Worm (Caenorhabditis elegans) whole organism, L4/young adult: ENCODE measurements around the gene idpc-1.
A peak's percentile ranks its signal among the peaks of the same experiment; 100 is the strongest.

ENCODE experiments used
- W03F9.2 ChIP-seq: fragments of 150-350 bp; optimal IDR thresholded peaks from 2 replicates; lab custom pipeline; 2014; ENCODE audit warnings: missing biosample characterization, missing genetic modification characterization
- dao-5 ChIP-seq: sonication (generic microtip); optimal IDR thresholded peaks from 2 replicates; lab custom pipeline; 2016; ENCODE audit warnings: missing genotype, missing genetic modification characterization, moderate library complexity, missing compliant biosample characterization
- him-1 ChIP-seq: sonication (generic microtip); optimal IDR thresholded peaks from 2 replicates; lab custom pipeline; 2016; ENCODE audit warnings: missing genotype, missing genetic modification reagents, missing genetic modification characterization, missing compliant biosample characterization

The idpc-1 gene

DNA sequence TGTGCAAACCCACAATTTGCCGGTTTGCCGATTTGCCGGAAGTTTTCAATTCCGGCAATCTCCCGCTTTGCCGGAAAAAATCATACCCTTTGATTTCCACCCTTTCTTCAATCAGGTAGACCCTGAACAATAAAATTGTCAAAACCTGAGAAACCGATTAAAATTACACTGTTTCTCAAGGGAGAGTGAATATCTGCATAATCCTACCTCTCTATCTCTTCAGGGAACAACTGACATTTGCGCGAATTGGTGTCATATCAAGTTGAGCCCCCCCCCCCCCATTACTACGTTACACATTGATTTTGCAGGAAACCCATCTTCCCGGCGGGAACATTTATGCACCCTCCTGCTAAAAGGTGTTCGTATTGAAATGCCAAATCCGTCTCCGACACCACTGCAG is 16.6 kb upstream of the idpc-1 start, which contains the start of gene twk-31:
TSS of gene twk-31 (plus strand) at position 301 of the 400 bp plus-strand sequence.
- TF ChIP-seq him-1 (tag; lab: Kevin White, UChicago) (no peak), W03F9.2 (no peak), dao-5 (tag; lab: Kevin White, UChicago) (no peak)

DNA sequence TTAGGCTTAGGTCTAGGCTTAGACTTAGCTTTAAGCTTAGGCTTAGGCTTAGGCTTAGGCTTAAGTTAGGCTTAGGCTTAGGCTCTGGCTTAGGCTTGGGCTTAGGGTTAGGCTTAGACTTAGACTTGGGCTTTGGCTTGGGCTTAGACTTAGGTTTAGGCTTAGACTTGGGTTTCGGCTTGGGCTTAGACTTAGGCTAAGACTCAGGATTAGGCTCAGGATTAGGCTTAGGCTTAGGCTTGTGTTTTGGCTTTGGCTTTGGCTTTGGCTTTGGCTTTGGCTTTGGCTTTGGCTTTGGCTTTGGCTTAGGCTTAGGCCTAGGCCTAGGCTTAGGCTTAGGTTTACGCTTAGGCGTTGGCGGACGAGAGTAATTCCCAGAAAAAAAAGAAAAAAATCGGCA is 7.5 kb upstream of the idpc-1 start:
- TF ChIP-seq him-1 (tag; lab: Kevin White, UChicago) (no peak), dao-5 (tag; lab: Kevin White, UChicago) (no peak), W03F9.2 (no peak)

DNA sequence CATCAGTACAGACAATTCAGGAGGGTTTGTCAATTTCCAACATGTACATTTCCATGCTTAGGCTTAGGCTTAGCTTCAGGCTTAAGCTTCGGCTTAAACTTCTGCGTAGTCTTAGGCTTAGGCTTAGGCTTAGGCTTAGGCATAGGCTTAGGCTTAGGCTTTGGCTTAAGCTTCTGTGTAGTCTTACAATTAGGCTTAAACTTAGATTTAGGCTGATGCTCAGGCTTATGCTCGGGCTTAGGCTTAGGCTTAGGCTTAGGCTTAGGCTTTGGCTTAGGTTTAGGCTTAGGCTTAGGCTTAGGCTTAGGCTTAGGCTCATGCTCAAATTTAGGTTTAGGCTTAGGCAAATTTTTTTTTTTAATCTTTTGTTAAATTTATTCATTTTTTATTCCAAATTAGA is 2.2 kb upstream of the idpc-1 start:
- TF ChIP-seq dao-5 (tag; lab: Kevin White, UChicago) (no peak), W03F9.2 (no peak), him-1 (tag; lab: Kevin White, UChicago) (no peak)

DNA sequence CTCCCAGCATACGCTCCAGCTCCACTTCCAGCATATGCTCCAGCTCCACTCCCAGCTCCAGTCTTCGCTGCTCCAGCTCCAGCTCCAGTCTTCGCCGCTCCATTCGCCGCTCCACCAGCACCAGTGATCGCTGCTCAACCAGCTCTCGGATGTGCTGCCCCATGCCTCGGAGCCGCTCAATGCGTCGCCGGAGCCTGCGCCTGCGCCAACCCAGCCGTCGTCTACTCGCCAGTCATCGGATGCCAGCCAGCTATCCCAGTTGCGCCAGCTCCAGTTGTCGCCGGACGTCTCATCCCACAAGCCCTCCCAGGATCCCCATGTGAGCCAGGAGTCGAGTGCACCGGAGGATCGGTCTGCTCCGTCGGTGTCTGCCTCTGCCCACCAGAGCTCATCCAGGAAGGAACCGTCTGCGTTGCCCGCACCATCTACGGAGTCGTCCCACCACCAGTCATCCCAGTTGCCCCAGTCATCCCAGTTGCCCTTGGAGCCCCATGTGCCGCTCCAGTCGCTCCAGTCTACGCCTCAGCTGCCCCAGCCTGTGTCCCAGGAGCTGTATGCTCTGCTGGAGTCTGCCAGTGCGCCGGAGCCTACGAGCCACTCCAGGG is 644 bp downstream of the idpc-1 start:
- no peak for TF ChIP-seq dao-5 (tag; lab: Kevin White, UChicago)

DNA sequence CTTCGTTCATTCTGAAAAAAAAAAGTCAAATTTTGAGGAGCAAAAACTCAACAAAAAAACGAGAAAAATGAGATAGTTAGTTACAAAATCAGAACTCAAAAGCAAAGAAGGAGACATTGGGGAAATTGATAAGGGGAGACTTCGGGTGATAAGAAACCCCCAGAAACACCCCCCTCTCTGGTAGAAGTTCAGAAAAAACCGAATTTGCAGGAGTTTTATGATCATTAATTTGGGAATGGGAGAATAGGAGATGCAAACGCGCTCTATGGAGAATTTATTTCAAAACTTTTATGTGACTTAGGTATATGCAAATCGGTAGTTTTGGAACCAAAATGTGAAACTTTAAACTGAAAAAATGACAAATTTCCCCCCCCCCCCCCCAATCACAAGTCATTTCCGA is 15.6 kb downstream of the idpc-1 start, which contains the start of gene sbp-1:
TSS of gene sbp-1 (minus strand) at position 11 of the 400 bp plus-strand sequence.
- no peak for TF ChIP-seq dao-5 (tag; lab: Kevin White, UChicago)
- TF ChIP-seq him-1 (tag; lab: Kevin White, UChicago) = no peak
- no peak for TF ChIP-seq W03F9.2

DNA sequence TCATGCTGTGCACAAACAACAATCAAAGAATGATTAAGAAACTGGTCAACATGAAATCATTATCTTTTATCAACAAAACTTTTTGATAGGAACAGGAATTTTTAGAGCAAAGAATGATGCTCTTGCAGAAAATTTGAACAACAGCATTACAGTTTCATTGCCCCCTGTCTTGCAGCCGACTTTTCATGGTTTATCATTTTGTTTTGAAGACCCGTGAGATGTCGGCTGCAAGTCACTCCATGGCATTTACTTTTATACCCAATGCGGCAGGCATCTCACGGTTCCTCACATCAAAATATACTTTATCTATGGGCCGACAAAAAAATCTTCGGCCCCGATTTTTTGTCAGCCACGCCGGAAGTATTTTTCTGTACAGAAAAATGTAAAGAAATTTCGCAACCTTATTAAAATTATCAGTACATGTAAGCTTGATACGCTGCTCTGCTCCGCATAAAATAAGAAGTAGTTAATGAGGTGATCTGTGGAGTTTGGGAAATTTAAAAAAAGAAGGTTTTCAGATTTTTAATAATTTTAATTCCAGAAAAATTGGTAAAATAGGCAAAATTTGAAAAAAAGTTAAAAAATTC is 16.5 kb downstream of the idpc-1 start:
- TF ChIP-seq W03F9.2 = no peak
- TF ChIP-seq him-1 (tag; lab: Kevin White, UChicago) = no peak
- TF ChIP-seq dao-5 (tag; lab: Kevin White, UChicago) = no peak

DNA sequence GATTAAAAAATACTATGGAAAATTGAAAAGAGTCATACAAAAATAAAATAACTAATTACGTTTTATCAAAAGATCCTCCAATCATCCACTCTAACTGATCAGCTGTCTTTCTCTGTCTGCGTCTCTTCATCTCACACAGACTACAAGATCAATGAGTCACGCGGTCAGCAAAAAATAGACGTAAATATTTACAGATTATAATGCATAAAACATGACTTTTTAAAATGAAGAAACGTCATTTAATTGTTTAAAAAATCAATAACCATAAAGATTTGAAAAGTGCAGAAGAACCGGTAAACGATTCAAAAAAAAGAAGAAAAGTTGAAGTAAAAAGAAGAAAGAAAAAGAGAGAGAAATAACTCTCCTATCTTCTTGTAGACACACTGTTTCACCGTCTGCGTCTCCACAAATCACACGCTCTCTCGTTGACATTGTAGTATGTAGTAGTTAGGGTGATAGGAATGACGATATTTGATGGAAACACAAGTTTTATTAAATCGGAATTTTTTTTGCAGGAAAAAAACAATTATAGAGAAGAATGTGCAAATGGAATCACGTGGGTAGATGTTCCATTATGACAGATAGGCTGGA is 17.9 kb downstream of the idpc-1 start:
- TF ChIP-seq W03F9.2 = peak; percentile 43
- no peak for TF ChIP-seq dao-5 (tag; lab: Kevin White, UChicago)

DNA sequence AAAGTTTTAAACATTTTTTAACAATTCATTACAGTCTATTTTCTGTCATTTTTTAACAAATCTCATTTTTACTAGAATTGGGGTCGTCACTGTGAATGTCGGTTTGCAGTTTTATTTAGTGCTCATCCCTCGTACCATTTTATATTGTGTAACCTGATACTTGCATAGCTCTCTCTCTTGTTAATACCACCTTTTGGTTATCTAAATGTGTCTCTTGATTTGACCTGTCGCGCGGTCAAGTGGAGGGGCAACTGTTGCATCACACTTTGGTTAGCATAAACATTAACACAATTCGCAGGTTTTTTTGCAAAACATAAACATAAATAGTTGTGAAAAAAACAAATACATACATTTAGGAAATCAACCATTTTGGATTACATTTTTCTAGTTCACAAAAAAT is 19.8 kb downstream of the idpc-1 start:
- no peak for TF ChIP-seq dao-5 (tag; lab: Kevin White, UChicago)
- TF ChIP-seq him-1 (tag; lab: Kevin White, UChicago) = no peak
- TF ChIP-seq W03F9.2 = no peak

DNA sequence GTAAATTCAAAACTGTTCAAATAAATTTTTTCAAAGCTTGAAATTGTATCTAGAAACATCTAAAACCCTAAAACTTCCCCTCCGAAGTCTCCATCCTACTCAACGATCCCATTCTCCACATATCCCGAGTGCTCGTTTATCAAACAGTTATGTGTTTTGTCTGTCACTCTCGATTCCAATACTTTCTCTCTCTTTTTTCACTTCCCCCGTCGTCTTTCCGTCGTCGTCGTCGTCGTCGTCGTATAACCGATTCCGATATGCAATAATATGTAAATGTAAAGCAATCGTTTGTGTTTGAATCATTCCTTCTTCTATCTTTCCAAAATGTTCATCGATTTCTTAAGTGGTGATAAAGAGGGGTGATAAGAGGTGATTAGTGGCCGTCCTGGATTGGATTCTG is 21.3 kb downstream of the idpc-1 start:
- TF ChIP-seq dao-5 (tag; lab: Kevin White, UChicago) (no peak), W03F9.2 (no peak), him-1 (tag; lab: Kevin White, UChicago) (no peak)

DNA sequence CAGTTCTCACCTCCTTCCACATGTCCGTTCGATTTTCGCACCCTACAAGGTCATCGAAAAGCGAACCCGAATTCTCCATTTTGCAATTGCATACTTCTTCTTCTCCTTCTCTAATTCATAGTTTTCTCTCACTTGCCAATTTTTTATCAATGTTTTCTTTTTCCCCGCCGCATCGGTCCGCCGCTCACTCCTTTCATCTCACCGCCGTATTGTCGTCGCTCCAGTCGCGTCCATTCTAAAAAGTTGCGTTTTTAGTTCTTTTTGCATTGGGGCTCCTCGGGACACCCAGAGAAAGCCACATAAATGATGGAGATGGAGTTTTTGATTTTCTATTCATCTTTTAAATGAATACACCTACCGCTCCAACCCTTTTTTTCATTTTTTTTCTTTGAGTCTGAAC is 24.4 kb downstream of the idpc-1 start:
- no peak for TF ChIP-seq W03F9.2
- TF ChIP-seq dao-5 (tag; lab: Kevin White, UChicago) = no peak
- TF ChIP-seq him-1 (tag; lab: Kevin White, UChicago) = no peak

DNA sequence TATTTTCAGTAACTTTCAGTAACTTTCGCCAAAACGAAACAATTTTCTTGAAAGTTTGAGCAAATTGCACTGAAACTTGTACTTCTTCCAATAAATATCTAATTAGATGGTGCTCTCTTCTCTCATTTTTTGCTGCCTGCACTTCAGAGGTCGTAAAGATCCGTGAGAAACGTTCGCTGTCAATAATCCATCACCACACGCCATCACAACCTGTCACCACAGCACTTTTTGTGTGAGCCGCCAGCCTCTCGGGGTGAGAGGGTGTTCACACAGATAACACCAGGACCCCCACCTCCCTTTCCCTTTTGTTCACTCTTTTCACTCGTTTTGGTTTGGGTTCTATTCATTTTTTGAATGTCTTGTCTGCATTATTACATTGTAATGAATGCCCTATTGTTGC is 25.5 kb downstream of the idpc-1 start:
- no peak for TF ChIP-seq him-1 (tag; lab: Kevin White, UChicago)

DNA sequence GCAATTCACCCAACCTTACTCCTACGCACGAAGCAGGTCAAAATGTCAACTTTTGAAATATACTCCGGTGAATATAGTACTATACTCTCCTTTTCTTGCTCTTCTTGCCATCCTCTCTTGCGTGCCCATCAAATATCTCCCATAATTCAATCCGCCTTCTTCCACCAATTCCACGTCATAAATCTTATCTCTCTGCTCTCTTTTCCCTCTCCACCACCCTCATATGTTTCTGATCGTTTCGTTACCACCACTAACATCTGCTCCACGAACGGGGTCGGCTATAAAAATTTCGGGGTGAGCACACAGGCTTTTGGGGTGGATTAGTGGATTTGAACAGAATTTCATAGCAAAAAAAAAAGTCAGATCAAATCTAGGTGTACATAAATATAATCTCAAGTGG is 27.0 kb downstream of the idpc-1 start:
- TF ChIP-seq W03F9.2 (no peak), him-1 (tag; lab: Kevin White, UChicago) (no peak), dao-5 (tag; lab: Kevin White, UChicago) (no peak)

DNA sequence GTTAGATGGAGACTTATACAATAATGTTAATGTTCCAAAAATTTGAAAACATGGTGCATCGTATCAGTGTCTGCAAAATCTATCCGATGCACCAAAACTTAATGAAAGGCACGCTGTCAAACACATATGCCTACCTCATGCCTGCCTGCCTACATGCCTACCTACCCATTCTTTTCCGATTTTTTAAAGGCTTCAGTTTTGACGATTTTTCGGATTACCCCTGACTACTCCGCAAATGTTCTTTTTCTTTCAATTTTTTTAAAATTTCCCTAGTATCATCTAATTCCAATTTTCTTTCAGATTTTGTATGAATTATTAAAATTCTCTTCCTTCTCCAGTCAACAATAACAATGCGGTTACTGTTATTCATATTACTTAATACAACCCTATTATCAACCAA is 29.6 kb downstream of the idpc-1 start, which contains the start of gene plr-1:
TSS of gene plr-1 (plus strand) at position 301 of the 400 bp plus-strand sequence.
- no peak for TF ChIP-seq him-1 (tag; lab: Kevin White, UChicago)
- TF ChIP-seq W03F9.2 = no peak
- no peak for TF ChIP-seq dao-5 (tag; lab: Kevin White, UChicago)

DNA sequence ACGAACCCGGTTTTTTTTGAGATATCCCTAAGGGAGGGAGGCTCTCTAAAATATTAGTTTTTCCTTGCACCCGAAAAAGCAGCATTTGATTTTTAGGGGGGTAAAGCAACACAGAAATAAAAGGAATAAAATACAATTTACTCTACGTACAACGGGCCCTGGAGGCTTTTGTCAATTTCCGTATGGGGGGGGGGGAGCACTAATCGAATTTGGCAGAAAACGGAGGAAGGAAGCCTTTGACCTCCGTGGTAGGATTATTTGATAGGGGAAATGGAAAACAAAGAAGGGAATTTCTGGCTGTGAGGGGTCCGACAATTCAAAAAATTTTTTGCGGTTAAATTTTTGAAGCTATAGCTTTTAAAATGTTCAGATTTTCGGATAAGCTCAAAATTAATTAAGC is 30.9 kb downstream of the idpc-1 start:
- no peak for TF ChIP-seq dao-5 (tag; lab: Kevin White, UChicago)
- TF ChIP-seq W03F9.2 = no peak
- no peak for TF ChIP-seq him-1 (tag; lab: Kevin White, UChicago)

DNA sequence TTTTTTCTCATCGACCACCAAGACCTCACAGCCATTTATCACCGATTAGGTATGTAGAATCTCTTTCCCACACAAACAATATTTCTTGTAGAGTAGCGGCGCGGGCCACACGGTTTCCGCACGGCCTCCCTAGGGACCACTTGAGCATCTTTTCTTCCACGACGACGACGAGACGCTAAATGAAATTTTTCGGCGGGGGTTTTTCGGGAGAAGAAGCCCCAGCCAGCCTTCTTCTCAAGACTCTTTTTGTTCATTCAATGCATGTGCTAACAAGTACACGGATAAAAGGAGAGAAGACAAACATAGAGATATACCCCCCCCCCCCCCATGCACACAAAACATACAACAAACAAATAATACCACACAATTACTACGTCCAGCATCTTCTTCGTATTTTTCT is 32.0 kb downstream of the idpc-1 start:
- no peak for TF ChIP-seq him-1 (tag; lab: Kevin White, UChicago)
- no peak for TF ChIP-seq W03F9.2
- no peak for TF ChIP-seq dao-5 (tag; lab: Kevin White, UChicago)
